Fruit fly (Drosophila melanogaster) whole organism, embryonic: ENCODE results near the gene CG3505.

Experiments
- Atf3 ChIP-seq: fragments of 200-800 bp; sonication (Bioruptor generic); optimal IDR thresholded peaks from 3 replicates; lab custom pipeline; 2016; ENCODE audit warnings: missing biosample characterization, missing genetic modification characterization
- Awh ChIP-seq: fragments of 200-800 bp; sonication (Bioruptor generic); IDR thresholded peaks from 2 replicates; pipeline ENCODE4, ENCODE4 v1.3.6; 2022; ENCODE audit warnings: missing biosample characterization, missing genetic modification characterization
- B-H2 ChIP-seq: fragments of 200-800 bp; sonication (Bioruptor generic); optimal IDR thresholded peaks from 2 replicates; lab custom pipeline; 2018; ENCODE audit warnings: missing biosample characterization, mild to moderate bottlenecking, missing genetic modification characterization
- CG10147 ChIP-seq: fragments of 200-800 bp; sonication (Bioruptor generic); optimal IDR thresholded peaks from 2 replicates; lab custom pipeline; 2019; ENCODE audit warnings: missing biosample characterization, mild to moderate bottlenecking, missing genetic modification characterization, moderate library complexity
- CG10267 ChIP-seq: fragments of 200-800 bp; sonication (Bioruptor generic); optimal IDR thresholded peaks from 2 replicates; lab custom pipeline; 2018; ENCODE audit warnings: missing biosample characterization, mild to moderate bottlenecking, missing genetic modification characterization, moderate library complexity
- CG10543 ChIP-seq: fragments of 200-800 bp; sonication (Bioruptor generic); optimal IDR thresholded peaks from 3 replicates; lab custom pipeline; 2017; ENCODE audit warnings: missing biosample characterization, mild to moderate bottlenecking, missing genetic modification characterization, moderate library complexity
- CG10959 ChIP-seq: fragments of 200-800 bp; sonication (Bioruptor generic); IDR thresholded peaks from 2 replicates; pipeline ENCODE4 v1.3.6; 2022; ENCODE audit warnings: missing biosample characterization, missing genetic modification characterization
- CG12769 ChIP-seq: fragments of 200-800 bp; sonication (Bioruptor generic); optimal IDR thresholded peaks from 2 replicates; lab custom pipeline; 2019; ENCODE audit warnings: missing biosample characterization, mild to moderate bottlenecking, missing genetic modification characterization, moderate library complexity
- CG13894 ChIP-seq: fragments of 200-800 bp; sonication (Bioruptor generic); optimal IDR thresholded peaks from 3 replicates; lab custom pipeline; 2018; ENCODE audit warnings: missing biosample characterization, mild to moderate bottlenecking, missing genetic modification characterization, moderate library complexity
- CG14860 ChIP-seq: fragments of 200-800 bp; sonication (Bioruptor generic); IDR thresholded peaks from 3 replicates; pipeline ENCODE4 v1.3.6; 2022; ENCODE audit warnings: missing biosample characterization, missing genetic modification characterization; ENCODE audit not compliant: partially characterized antibody
- CG15269 ChIP-seq: fragments of 200-800 bp; sonication (Bioruptor generic); optimal IDR thresholded peaks from 2 replicates; lab custom pipeline; 2018; ENCODE audit warnings: missing biosample characterization, mild to moderate bottlenecking, missing genetic modification characterization, moderate library complexity
- CG17385 ChIP-seq: fragments of 200-800 bp; sonication (Bioruptor generic); optimal IDR thresholded peaks from 3 replicates; lab custom pipeline; 2018; ENCODE audit warnings: missing biosample characterization, mild to moderate bottlenecking, missing genetic modification characterization
- CG17568 ChIP-seq: fragments of 200-800 bp; sonication (Bioruptor generic); optimal IDR thresholded peaks from 2 replicates; lab custom pipeline; 2018; ENCODE audit warnings: missing biosample characterization, mild to moderate bottlenecking, missing genetic modification characterization, moderate library complexity
- CG30020 ChIP-seq: fragments of 200-800 bp; optimal IDR thresholded peaks from 2 replicates; lab custom pipeline; 2019; ENCODE audit warnings: missing biosample characterization, mild to moderate bottlenecking, missing genetic modification characterization, moderate library complexity
- CG32532 ChIP-seq: fragments of 200-800 bp; sonication (Bioruptor generic); IDR thresholded peaks from 2 replicates; pipeline ENCODE4 v1.3.6; 2022; ENCODE audit warnings: missing biosample characterization, missing genetic modification characterization
- CG4282 ChIP-seq: fragments of 200-800 bp; sonication (Bioruptor generic); optimal IDR thresholded peaks from 2 replicates; lab custom pipeline; 2016; ENCODE audit warnings: missing biosample characterization, missing genetic modification characterization
- CG4854 ChIP-seq: fragments of 200-800 bp; sonication (Bioruptor generic); optimal IDR thresholded peaks from 2 replicates; lab custom pipeline; 2016; ENCODE audit warnings: missing biosample characterization, missing genetic modification characterization, inconsistent platforms
- CG6654 ChIP-seq: fragments of 200-800 bp; sonication (Bioruptor generic); optimal IDR thresholded peaks from 2 replicates; lab custom pipeline; 2017; ENCODE audit warnings: missing biosample characterization, mild to moderate bottlenecking, missing genetic modification characterization
- CG8290 ChIP-seq, 3 experiments: fragments of 200-800 bp; sonication (Bioruptor generic); optimal IDR thresholded peaks; 2 replicates each; lab custom pipeline; 2016 to 2019; ENCODE audit warnings: missing biosample characterization in 3 of 3, missing genetic modification characterization in 3 of 3, mild to moderate bottlenecking in 2 of 3, moderate library complexity in 1 of 3
- CG8388 ChIP-seq: fragments of 200-800 bp; sonication (Bioruptor generic); optimal IDR thresholded peaks from 2 replicates; lab custom pipeline; 2019; ENCODE audit warnings: missing biosample characterization, mild to moderate bottlenecking, missing genetic modification characterization, moderate library complexity
- CG9609 ChIP-seq: fragments of 200-800 bp; sonication (Bioruptor generic); optimal IDR thresholded peaks from 3 replicates; lab custom pipeline; 2016; ENCODE audit warnings: missing biosample characterization, missing genetic modification characterization
- CG9932 ChIP-seq: fragments of 200-800 bp; sonication (Bioruptor generic); IDR thresholded peaks from 2 replicates; pipeline ENCODE4 v1.3.6; 2022; ENCODE audit warnings: missing biosample characterization, missing genetic modification characterization
- Deaf1 ChIP-seq: fragments of 200-800 bp; optimal IDR thresholded peaks from 3 replicates; lab custom pipeline; 2019; ENCODE audit warnings: missing biosample characterization, mild to moderate bottlenecking, missing genetic modification characterization, moderate library complexity
- Eip74EF ChIP-seq, 2 experiments: fragments of 200-800 bp in 1 of 2; fragments of >200 bp in 1 of 2; sonication (Bioruptor generic) in 1 of 2; optimal IDR thresholded peaks; 2 replicates each; lab custom pipeline; 2017 to 2019; ENCODE audit warnings: missing biosample characterization in 2 of 2, missing genetic modification characterization in 2 of 2, mild to moderate bottlenecking in 1 of 2, moderate library complexity in 1 of 2
- Fer2 ChIP-seq: fragments of 200-800 bp; sonication (Bioruptor generic); optimal IDR thresholded peaks from 2 replicates; lab custom pipeline; 2018; ENCODE audit warnings: missing biosample characterization, mild to moderate bottlenecking, missing genetic modification characterization, moderate library complexity
- GATAe ChIP-seq: fragments of 200-800 bp; sonication (Bioruptor generic); conservative IDR thresholded peaks from 2 replicates; pipeline ENCODE4 v1.3.6; 2022; ENCODE audit warnings: missing biosample characterization, missing genetic modification characterization
- HLHmδ ChIP-seq: fragments of 200-800 bp; sonication (Bioruptor generic); optimal IDR thresholded peaks from 2 replicates; lab custom pipeline; 2018; ENCODE audit warnings: missing biosample characterization, mild to moderate bottlenecking, missing genetic modification characterization, moderate library complexity
- Med ChIP-seq: fragments of 200-800 bp; sonication (Bioruptor generic); peaks from one replicate; lab custom pipeline; 2016; ENCODE audit warnings: missing biosample characterization, missing genetic modification characterization, mild to moderate bottlenecking, inconsistent platforms, moderate library complexity
- Vsx1 ChIP-seq: fragments of 200-800 bp; sonication (Bioruptor generic); optimal IDR thresholded peaks from 2 replicates; lab custom pipeline; 2017; ENCODE audit warnings: missing biosample characterization, mild to moderate bottlenecking, missing genetic modification characterization, missing genetic modification reagents
- abd-A ChIP-seq: fragments of 200-800 bp; sonication (Bioruptor generic); optimal IDR thresholded peaks from 3 replicates; lab custom pipeline; 2019; ENCODE audit warnings: missing biosample characterization, mild to moderate bottlenecking, missing genetic modification characterization, moderate library complexity
- chinmo ChIP-seq: fragments of 200-800 bp; sonication (Bioruptor generic); IDR thresholded peaks from 4 replicates; pipeline ENCODE4 v1.3.6; 2022; ENCODE audit warnings: missing biosample characterization, missing genetic modification characterization; ENCODE audit not compliant: partially characterized antibody
- cwo ChIP-seq: fragments of 200-800 bp; sonication (Bioruptor generic); optimal IDR thresholded peaks from 3 replicates; lab custom pipeline; 2017; ENCODE audit warnings: missing biosample characterization, missing genetic modification characterization, mild to moderate bottlenecking, moderate library complexity, missing genetic modification reagents
- exex ChIP-seq: fragments of 200-800 bp; sonication (Bioruptor generic); optimal IDR thresholded peaks from 4 replicates; lab custom pipeline; 2018; ENCODE audit warnings: missing biosample characterization, mild to moderate bottlenecking, missing genetic modification characterization, moderate library complexity
- grn ChIP-seq: fragments of 200-800 bp; sonication (Bioruptor generic); optimal IDR thresholded peaks from 3 replicates; lab custom pipeline; 2017; ENCODE audit warnings: missing biosample characterization, missing genetic modification characterization
- hb ChIP-seq: fragments of 200-800 bp; sonication (Bioruptor generic); IDR thresholded peaks from 3 replicates; pipeline ENCODE4 v1.3.6; 2022; ENCODE audit warnings: missing biosample characterization, missing genetic modification characterization; ENCODE audit not compliant: partially characterized antibody
- kay ChIP-seq: fragments of 200-800 bp; sonication (Bioruptor generic); optimal IDR thresholded peaks from 2 replicates; lab custom pipeline; 2016; ENCODE audit warnings: missing biosample characterization, missing genetic modification characterization
- nerfin-1 ChIP-seq: fragments of 200-800 bp; sonication (Bioruptor generic); optimal IDR thresholded peaks from 3 replicates; lab custom pipeline; 2019; ENCODE audit warnings: missing biosample characterization, mild to moderate bottlenecking, missing genetic modification characterization, moderate library complexity
- rib ChIP-seq: fragments of 200-800 bp; sonication (Bioruptor generic); IDR thresholded peaks from 2 replicates; pipeline ENCODE4 v1.3.6; 2022; ENCODE audit warnings: missing biosample characterization, missing genetic modification characterization
- salm ChIP-seq: fragments of 200-800 bp; sonication (Bioruptor generic); optimal IDR thresholded peaks from 2 replicates; lab custom pipeline; 2018; ENCODE audit warnings: missing biosample characterization, mild to moderate bottlenecking, missing genetic modification characterization
- sd ChIP-seq: fragments of 200-800 bp; sonication (Bioruptor generic); optimal IDR thresholded peaks from 3 replicates; lab custom pipeline; 2018; ENCODE audit warnings: missing biosample characterization, mild to moderate bottlenecking, missing genetic modification characterization, moderate library complexity
- sens ChIP-seq: fragments of 200-800 bp; sonication (Bioruptor generic); peaks from one replicate; lab custom pipeline; 2016; ENCODE audit warnings: missing biosample characterization, missing genetic modification characterization
- seq ChIP-seq: fragments of 200-800 bp; sonication (Bioruptor generic); IDR thresholded peaks from 2 replicates; pipeline ENCODE4 v1.3.6; 2022; ENCODE audit warnings: missing biosample characterization, missing genetic modification characterization
- sug ChIP-seq: fragments of 200-800 bp; optimal IDR thresholded peaks from 2 replicates; lab custom pipeline; 2019; ENCODE audit warnings: missing biosample characterization, mild to moderate bottlenecking, missing genetic modification characterization, moderate library complexity
- unc-4 ChIP-seq: fragments of 200-800 bp; sonication (Bioruptor generic); IDR thresholded peaks from 2 replicates; pipeline ENCODE4 v1.3.6; 2022; ENCODE audit warnings: missing biosample characterization, missing genetic modification characterization; ENCODE audit not compliant: partially characterized antibody
- vvl ChIP-seq: fragments of 200-800 bp; sonication (Bioruptor generic); IDR thresholded peaks from 2 replicates; pipeline ENCODE4 v1.3.6; 2022; ENCODE audit warnings: missing biosample characterization, missing genetic modification characterization

CG3505 gene

DNA sequence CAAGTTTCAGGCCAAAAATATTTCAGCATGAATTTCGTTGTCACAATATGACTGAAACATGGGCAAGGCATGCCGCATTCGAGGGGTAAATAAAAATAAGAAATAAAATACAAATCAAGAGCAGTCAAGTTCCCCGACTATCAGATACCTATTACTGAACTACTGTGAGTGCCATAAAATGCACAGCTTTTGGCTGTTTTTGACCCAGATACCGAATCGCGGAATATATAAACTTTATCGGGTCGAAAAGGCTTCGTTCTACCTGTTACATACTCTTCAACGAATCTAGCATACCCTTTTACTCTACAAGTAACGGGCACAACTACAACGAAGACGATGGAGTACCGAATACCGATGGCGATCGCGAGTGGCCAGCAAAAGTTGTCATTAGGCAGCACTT is 49.6 kb downstream of the CG3505 start (continued):
- no peak for TF ChIP-seq Fer2 (tag; lab: Kevin White, UChicago)
- peak; percentile 20 for TF ChIP-seq CG17385
- TF ChIP-seq kay, result no peak
- no peak for TF ChIP-seq CG30020 (tag; lab: Kevin White, UChicago)
- peak; percentile 45; the same call in 1 of the 2 replicates for TF ChIP-seq unc-4 (GFP tag; lab: Robert Waterston, UW)
- no peak for TF ChIP-seq GATAe (GFP tag; lab: Robert Waterston, UW)
- TF ChIP-seq, all 482 proteins: peak for 274

DNA sequence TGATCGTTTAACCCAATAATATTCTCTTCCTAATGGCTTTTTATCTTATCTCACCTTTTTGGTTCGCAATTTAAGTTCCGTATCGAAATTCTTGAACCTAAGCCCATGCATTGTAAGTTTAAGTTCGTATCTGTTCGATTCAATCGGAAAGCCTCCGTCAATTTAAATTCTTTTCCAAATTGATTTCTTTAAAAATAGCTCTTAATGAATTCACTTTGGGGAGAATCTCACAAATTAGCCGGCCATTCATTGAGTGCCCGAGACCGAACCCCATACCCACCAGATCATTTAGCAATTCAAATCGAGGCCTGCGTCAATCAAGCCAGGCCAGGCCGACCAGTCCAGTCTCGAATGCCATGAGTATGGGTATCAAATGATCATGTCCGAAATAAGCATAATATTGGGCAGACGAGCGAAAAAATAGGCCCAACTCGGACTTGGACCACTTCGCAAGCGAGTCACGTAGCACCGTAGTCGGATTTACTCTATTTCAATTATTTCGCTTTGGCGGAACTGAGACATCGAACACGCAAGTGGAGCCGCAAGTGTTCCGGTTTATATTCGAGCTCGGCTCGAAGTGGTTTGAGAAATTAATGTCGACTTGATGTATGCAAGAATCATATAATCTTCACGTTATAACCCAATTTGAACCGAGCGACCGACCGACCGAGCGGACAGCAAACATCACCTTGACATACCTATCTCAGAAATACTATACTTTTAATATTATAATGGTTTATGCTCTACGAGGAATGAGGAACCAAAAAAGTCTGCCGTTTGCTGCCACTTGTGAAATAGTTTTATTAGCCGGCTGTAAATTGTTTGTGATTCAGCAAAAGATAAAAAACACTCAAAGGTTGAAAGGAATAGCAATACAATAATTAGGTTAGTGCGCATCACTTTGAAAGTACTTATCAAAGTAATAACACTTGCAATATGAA is 50.7 kb downstream of the CG3505 start:
- TF ChIP-seq CG8290 (GFP tag; optimal IDR thresholded peaks at IDR 0.05; lab: Kevin White, UChicago) (no peak), CG8290 (tag; optimal IDR thresholded peaks at IDR 0.05; lab: Kevin White, UChicago) (peak in 1 of 2 experiments; percentile 57), CG10959 (GFP tag; lab: Robert Waterston, UW) (no peak), CG17568 (peak; percentile 2), sug (no peak), sd (tag; lab: Kevin White, UChicago) (peak; percentile 80), CG15269 (tag; lab: Kevin White, UChicago) (peak; percentile 28), abd-A (tag; lab: Kevin White, UChicago) (peak; percentile 86), CG14860 (GFP tag; lab: Robert Waterston, UW) (0 out of 3 replicates have a peak, but pooled peaks have one; percentile 14), Deaf1 (tag; lab: Kevin White, UChicago) (peak; percentile 5), CG10543 (GFP tag; lab: Kevin White, UChicago) (peak; percentile 49), chinmo (GFP tag; lab: Robert Waterston, UW) (peak; percentile 89; the same call in 3 of the 4 replicates), CG4854 (GFP tag; lab: Kevin White, UChicago) (no peak), Eip74EF (GFP tag; optimal IDR thresholded peaks at IDR 0.05; lab: Kevin White, UChicago) (peak in 1 of 2 experiments; percentile 74), Vsx1 (GFP tag; lab: Kevin White, UChicago) (peak; percentile 33), Awh (GFP tag; lab: Robert Waterston, UW) (peak; percentile 88), Med (GFP tag; lab: Kevin White, UChicago) (peak; percentile 70), Atf3 (GFP tag; lab: Kevin White, UChicago) (no peak), rib (GFP tag; lab: Robert Waterston, UW) (0 out of 2 replicates have a peak, but pooled peaks have one; percentile 50), sens (peak; percentile 15), HLHmδ (GFP tag; lab: Kevin White, UChicago) (no peak), CG13894 (tag; lab: Kevin White, UChicago) (peak; percentile 91), grn (GFP tag; lab: Kevin White, UChicago) (peak; percentile 30), nerfin-1 (tag; lab: Kevin White, UChicago) (no peak), seq (GFP tag; lab: Robert Waterston, UW) (no peak), cwo (GFP tag; lab: Kevin White, UChicago) (no peak), CG10267 (tag; lab: Kevin White, UChicago) (no peak), CG12769 (tag; lab: Kevin White, UChicago) (peak; percentile 36), CG10147 (GFP tag; lab: Kevin White, UChicago) (no peak), CG8388 (GFP tag; lab: Kevin White, UChicago) (no peak), exex (tag; lab: Kevin White, UChicago) (peak; percentile 12), salm (tag; lab: Kevin White, UChicago) (no peak), CG32532 (GFP tag; lab: Robert Waterston, UW) (peak; percentile 36; the same call in 1 of the 2 replicates), vvl (GFP tag; lab: Robert Waterston, UW) (peak; percentile 86; the same call in 1 of the 2 replicates), CG4282 (GFP tag; lab: Kevin White, UChicago) (no peak), CG9609 (GFP tag; lab: Kevin White, UChicago) (no peak), B-H2 (peak; percentile 29), hb (GFP tag; lab: Robert Waterston, UW) (no peak), CG6654 (GFP tag; lab: Kevin White, UChicago) (no peak), CG9932 (GFP tag; lab: Robert Waterston, UW) (peak; percentile 20; the same call in 1 of the 2 replicates)
- TF ChIP-seq, all 482 proteins: peak for 23
